Worm (Caenorhabditis elegans) whole organism, L4 larva: Measurements from ENCODE around the gene daz-1.

ENCODE experiments used
- D1046.2 ChIP-seq: fragments of 200-800 bp; sonication (Bioruptor generic); IDR thresholded peaks from 2 replicates; pipeline ENCODE4 v1.3.6; 2022; ENCODE audit warnings: missing genetic modification characterization, missing compliant biosample characterization
- F37D6.2 ChIP-seq: sonication (generic microtip); optimal IDR thresholded peaks from 2 replicates; lab custom pipeline; 2016; ENCODE audit warnings: mild to moderate bottlenecking, missing genetic modification characterization, missing compliant biosample characterization
- F44E2.7 ChIP-seq: fragments of 200-800 bp; sonication (Bioruptor generic); IDR thresholded peaks from 2 replicates; pipeline ENCODE4 v2.1.2; 2022; ENCODE audit warnings: missing genetic modification characterization, missing compliant biosample characterization
- F49E8.2 ChIP-seq: sonication (generic microtip); optimal IDR thresholded peaks from 2 replicates; lab custom pipeline; 2016; ENCODE audit warnings: missing compliant biosample characterization, mild to moderate bottlenecking, missing genetic modification characterization, borderline replicate concordance
- T20F7.1 ChIP-seq: fragments of 200-800 bp; sonication (Bioruptor generic); optimal IDR thresholded peaks from 2 replicates; lab custom pipeline; 2018; ENCODE audit warnings: mild to moderate bottlenecking, missing genetic modification characterization, missing compliant biosample characterization
- Y105C5A.15 ChIP-seq: fragments of 200-800 bp; sonication (Bioruptor generic); IDR thresholded peaks from 2 replicates; pipeline ENCODE4 v1.3.6; 2022; ENCODE audit warnings: missing genetic modification characterization, missing compliant biosample characterization
- Y48G9A.11 ChIP-seq: fragments of 200-800 bp; sonication (Bioruptor generic); IDR thresholded peaks from 2 replicates; pipeline ENCODE4 v1.3.6; 2022; ENCODE audit warnings: missing genetic modification reagents, missing genetic modification characterization, missing compliant biosample characterization
- Y5F2A.4 ChIP-seq: fragments of 200-800 bp; sonication (Bioruptor generic); optimal IDR thresholded peaks from 2 replicates; lab custom pipeline; 2018; ENCODE audit warnings: mild to moderate bottlenecking, missing genetic modification characterization, missing compliant biosample characterization
- ZK337.2 ChIP-seq: fragments of 200-800 bp; sonication (Bioruptor generic); IDR thresholded peaks from 2 replicates; pipeline ENCODE4 v1.3.6; 2022; ENCODE audit warnings: missing genetic modification reagents, missing genetic modification characterization, missing compliant biosample characterization
- ZK546.5 ChIP-seq, 2 experiments: sonication (generic microtip); optimal IDR thresholded peaks; 2 replicates each; lab custom pipeline; 2017; ENCODE audit warnings: missing biosample characterization in 2 of 2, missing genetic modification characterization in 2 of 2
- aha-1 ChIP-seq: fragments of 150-350 bp; peaks from one replicate; lab custom pipeline; 2014; ENCODE audit warnings: missing biosample characterization, missing genetic modification characterization
- ama-1 ChIP-seq: fragments of 150-350 bp; optimal IDR thresholded peaks from 2 replicates; lab custom pipeline; 2014; ENCODE audit warnings: inconsistent platforms, mixed read lengths
- ceh-28 ChIP-seq: fragments of 150-350 bp; optimal IDR thresholded peaks from 2 replicates; lab custom pipeline; 2014; ENCODE audit warnings: missing biosample characterization, missing genetic modification reagents, missing genetic modification characterization
- ceh-32 ChIP-seq: sonication (generic microtip); optimal IDR thresholded peaks from 2 replicates; lab custom pipeline; 2016; ENCODE audit warnings: mild to moderate bottlenecking, missing genetic modification characterization, missing compliant biosample characterization; ENCODE audit not compliant: poor library complexity
- cey-2 ChIP-seq: sonication (generic microtip); optimal IDR thresholded peaks from 3 replicates; lab custom pipeline; 2017; ENCODE audit warnings: missing genetic modification characterization, mild to moderate bottlenecking, missing compliant biosample characterization, antibody characterized with exemption, borderline replicate concordance; ENCODE audit not compliant: insufficient read depth
- daf-12 ChIP-seq: fragments of 150-350 bp; optimal IDR thresholded peaks from 2 replicates; lab custom pipeline; 2014; ENCODE audit warnings: missing biosample characterization, missing genetic modification reagents, missing genetic modification characterization
- daf-19 ChIP-seq: fragments of 200-800 bp; sonication (Bioruptor generic); conservative IDR thresholded peaks from 2 replicates; pipeline ENCODE4 v1.3.6; 2022; ENCODE audit warnings: missing genetic modification characterization, missing compliant biosample characterization
- dpl-1 ChIP-seq: fragments of 150-350 bp; optimal IDR thresholded peaks from 2 replicates; lab custom pipeline; 2014; ENCODE audit warnings: missing biosample characterization, missing genetic modification reagents, missing genetic modification characterization
- duxl-1 ChIP-seq: sonication (generic microtip); optimal IDR thresholded peaks from 2 replicates; lab custom pipeline; 2016; ENCODE audit warnings: mild to moderate bottlenecking, missing genetic modification characterization, moderate library complexity, missing compliant biosample characterization; ENCODE audit not compliant: poor library complexity
- hlh-30 ChIP-seq: sonication (generic microtip); optimal IDR thresholded peaks from 2 replicates; lab custom pipeline; 2017; ENCODE audit warnings: antibody characterized with exemption, mild to moderate bottlenecking, missing genetic modification characterization, missing compliant biosample characterization; ENCODE audit not compliant: insufficient read depth
- hmg-1.1 ChIP-seq: fragments of 200-800 bp; sonication (Bioruptor generic); IDR thresholded peaks from 2 replicates; pipeline ENCODE4 v1.3.6; 2022; ENCODE audit warnings: missing genetic modification reagents, missing genetic modification characterization, missing compliant biosample characterization
- lin-1 ChIP-seq: fragments of 200-800 bp; sonication (Bioruptor generic); IDR thresholded peaks from 2 replicates; pipeline ENCODE4 v1.3.6; 2022; ENCODE audit warnings: missing genetic modification reagents, missing genetic modification characterization, missing compliant biosample characterization
- lin-38 ChIP-seq: fragments of 200-800 bp; sonication (Bioruptor generic); IDR thresholded peaks from 2 replicates; pipeline ENCODE4 v1.3.6; 2022; ENCODE audit warnings: missing genetic modification reagents, missing genetic modification characterization, missing compliant biosample characterization
- lsy-2 ChIP-seq, 2 experiments: fragments of 150-350 bp in 1 of 2; sonication (generic microtip) in 1 of 2; optimal IDR thresholded peaks; 2 replicates each; lab custom pipeline; 2014 to 2017; ENCODE audit warnings: missing biosample characterization in 2 of 2, missing genetic modification characterization in 2 of 2
- madf-5 ChIP-seq, 2 experiments: fragments of 200-800 bp; sonication (Bioruptor generic); IDR thresholded peaks; 2 replicates each; pipeline ENCODE4 v1.3.6; 2022; ENCODE audit warnings: missing compliant biosample characterization in 2 of 2, missing genetic modification characterization in 2 of 2
- mdl-1 ChIP-seq, 2 experiments: fragments of 150-350 bp in 1 of 2; sonication (generic microtip) in 1 of 2; optimal IDR thresholded peaks; 2 replicates each; lab custom pipeline; 2014 to 2017; ENCODE audit warnings: missing biosample characterization in 2 of 2, missing genetic modification characterization in 2 of 2
- mes-2 ChIP-seq: sonication (generic microtip); optimal IDR thresholded peaks from 2 replicates; lab custom pipeline; 2016; ENCODE audit warnings: missing genotype, mild to moderate bottlenecking, missing genetic modification characterization, missing compliant biosample characterization; ENCODE audit not compliant: poor library complexity, severe bottlenecking
- nhr-11 ChIP-seq: fragments of 150-350 bp; optimal IDR thresholded peaks from 2 replicates; lab custom pipeline; 2014; ENCODE audit warnings: missing biosample characterization, missing genetic modification characterization
- nhr-111 ChIP-seq: fragments of 200-800 bp; sonication (Bioruptor generic); optimal IDR thresholded peaks from 2 replicates; lab custom pipeline; 2018; ENCODE audit warnings: mild to moderate bottlenecking, missing genetic modification characterization, missing compliant biosample characterization
- nhr-237 ChIP-seq: sonication (generic microtip); optimal IDR thresholded peaks from 2 replicates; lab custom pipeline; 2017; ENCODE audit warnings: missing biosample characterization, missing genetic modification characterization
- nhr-25 ChIP-seq: sonication (generic microtip); optimal IDR thresholded peaks from 2 replicates; lab custom pipeline; 2017; ENCODE audit warnings: missing genetic modification characterization, mild to moderate bottlenecking, missing compliant biosample characterization, antibody characterized with exemption, moderate library complexity, borderline replicate concordance; ENCODE audit not compliant: insufficient read depth
- nhr-48 ChIP-seq: sonication (generic microtip); optimal IDR thresholded peaks from 2 replicates; lab custom pipeline; 2016; ENCODE audit warnings: mild to moderate bottlenecking, missing genetic modification characterization, missing compliant biosample characterization
- pha-4 ChIP-seq, 2 experiments: fragments of 150-350 bp in 1 of 2; fragments of 200-800 bp in 1 of 2; sonication (Bioruptor generic) in 1 of 2; IDR thresholded peaks in 1 of 2; optimal IDR thresholded peaks in 1 of 2; 2 replicates each; pipeline versions ENCODE4 v1.3.6 to Lab custom; 2014 to 2022; ENCODE audit warnings: missing genetic modification characterization in 2 of 2, missing genetic modification reagents in 2 of 2, missing biosample characterization in 1 of 2, missing compliant biosample characterization in 1 of 2
- pqm-1 ChIP-seq: sonication (generic microtip); optimal IDR thresholded peaks from 2 replicates; lab custom pipeline; 2017; ENCODE audit warnings: missing biosample characterization, missing genetic modification characterization
- skn-1 ChIP-seq: fragments of 150-350 bp; optimal IDR thresholded peaks from 2 replicates; lab custom pipeline; 2014; ENCODE audit warnings: missing biosample characterization, missing genetic modification characterization
- snpc-1.2 ChIP-seq: fragments of 200-800 bp; sonication (Bioruptor generic); IDR thresholded peaks from 2 replicates; pipeline ENCODE4 v1.3.6; 2022; ENCODE audit warnings: missing genetic modification reagents, missing genetic modification characterization, missing compliant biosample characterization
- snpc-4 ChIP-seq: fragments of 150-350 bp; optimal IDR thresholded peaks from 2 replicates; lab custom pipeline; 2014; ENCODE audit warnings: missing biosample characterization, missing genetic modification characterization
- tra-1 ChIP-seq: fragments of 200-800 bp; sonication (Bioruptor generic); IDR thresholded peaks from 2 replicates; pipeline ENCODE4 v1.3.6; 2022; ENCODE audit warnings: missing genetic modification reagents, missing genetic modification characterization, missing compliant biosample characterization
- unc-130 ChIP-seq: sonication (generic microtip); optimal IDR thresholded peaks from 2 replicates; lab custom pipeline; 2016; ENCODE audit warnings: missing genetic modification reagents, missing genetic modification characterization, missing compliant biosample characterization
- unc-62 ChIP-seq, 3 experiments: fragments of 150-350 bp in 1 of 3; sonication (generic microtip); optimal IDR thresholded peaks in 2 of 3; peaks in 1 of 3; 1 replicate in 1 of 3; 2 replicates in 2 of 3; lab custom pipeline; 2014 to 2017; ENCODE audit warnings: missing biosample characterization in 3 of 3, missing genetic modification characterization in 3 of 3, missing genetic modification reagents in 3 of 3, missing genotype in 1 of 3
- zip-11 ChIP-seq: fragments of 200-800 bp; sonication (Bioruptor generic); IDR thresholded peaks from 2 replicates; pipeline ENCODE4 v1.3.6; 2022; ENCODE audit warnings: missing genetic modification characterization, missing compliant biosample characterization
- ztf-11 ChIP-seq: fragments of 150-350 bp; optimal IDR thresholded peaks from 2 replicates; lab custom pipeline; 2014; ENCODE audit warnings: missing biosample characterization, missing genetic modification characterization

daz-1 gene

DNA sequence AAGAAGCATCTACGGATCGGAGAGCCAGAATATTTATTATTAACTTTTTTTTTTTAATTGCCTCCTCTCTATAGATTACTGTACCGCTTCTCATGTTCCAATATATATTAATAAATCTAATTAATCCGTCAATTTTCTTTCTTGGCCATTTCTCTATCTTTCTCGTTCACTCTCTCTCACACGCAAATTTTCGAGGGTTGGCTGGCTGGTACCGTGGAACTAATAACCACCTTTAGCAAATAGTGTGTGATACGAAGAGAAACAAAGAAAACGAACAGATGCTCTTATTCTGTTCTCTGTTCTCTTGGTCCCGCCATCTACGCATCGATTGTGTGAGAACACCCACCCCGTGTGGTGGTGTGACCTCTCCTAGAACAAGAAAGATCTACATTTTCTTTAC, 37.8 kb upstream of the daz-1 start:
- no peak for TF ChIP-seq mes-2 (tag; lab: Kevin White, UChicago)
- TF ChIP-seq Y105C5A.15: no peak
- no peak for TF ChIP-seq tra-1 (GFP tag; lab: Robert Waterston, UW)

DNA sequence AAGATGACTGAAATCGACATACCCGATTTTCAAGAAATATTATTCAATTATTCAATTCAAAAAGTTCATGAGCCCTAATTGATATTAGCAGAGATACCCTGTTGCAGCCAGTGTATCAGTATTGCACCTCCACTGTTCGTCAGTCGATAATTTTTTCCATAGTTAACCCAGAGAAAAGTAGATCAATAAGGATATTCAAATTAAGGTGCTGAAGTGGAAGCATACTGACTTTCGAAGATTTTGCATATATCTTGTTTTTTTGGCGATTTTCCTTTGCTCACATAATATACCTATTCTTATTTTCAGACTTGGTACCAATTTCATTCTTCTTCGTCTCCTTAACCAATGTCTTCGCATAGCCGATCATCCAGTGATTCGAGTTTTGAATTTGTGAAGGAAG, 37.2 kb upstream of the daz-1 start, which contains the start of gene EEED8.15:
Gene EEED8.15, plus strand, starts transcription at position 301 of the 400 bp plus-strand sequence.
- TF ChIP-seq unc-62 (GFP tag; optimal IDR thresholded peaks at IDR 0.05 in 1 of 2; lab: Kevin White, UChicago) (peak in 1 of 2 experiments; percentile 57), unc-62 (tag; optimal IDR thresholded peaks at IDR 0.05; lab: Kevin White, UChicago) (no peak), nhr-111 (GFP tag; lab: Kevin White, UChicago) (no peak)

DNA sequence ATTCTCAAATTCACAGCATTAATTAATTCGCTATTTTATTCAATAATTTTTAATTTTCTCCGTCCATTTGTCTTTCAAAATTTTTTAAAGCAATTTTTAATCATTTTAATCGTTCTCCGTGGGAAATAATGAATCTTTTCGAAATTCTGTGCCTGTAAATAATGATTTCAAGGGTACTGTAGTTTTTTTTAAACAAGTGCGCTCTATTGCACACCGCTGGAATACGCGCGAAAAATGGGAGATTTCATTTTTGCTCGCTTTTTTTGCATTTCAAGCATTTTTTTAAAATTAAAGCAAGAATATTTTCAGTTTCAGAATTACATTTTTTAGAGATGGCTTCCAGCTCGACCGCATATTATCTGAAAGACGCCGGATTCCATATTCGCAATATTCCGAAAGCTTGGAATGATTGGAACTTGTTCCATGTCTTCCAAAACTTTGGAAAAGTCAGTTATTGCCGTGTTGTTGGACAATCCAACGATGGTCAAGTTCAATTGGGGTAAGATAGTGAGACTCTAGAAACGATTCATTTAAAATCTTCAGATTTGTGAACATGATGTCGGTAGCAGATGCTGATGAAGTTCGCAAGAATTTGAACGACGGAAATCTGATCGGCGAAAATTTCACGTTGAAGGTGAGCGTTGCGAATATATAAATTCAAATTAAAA, 35.0 kb upstream of the daz-1 start, which contains the start of gene tofu-6:
Gene tofu-6, plus strand, starts transcription at position 302 of the 668 bp plus-strand sequence.
- TF ChIP-seq ceh-28 (tag; lab: Kevin White, UChicago) (no peak), Y5F2A.4 (GFP tag; lab: Kevin White, UChicago) (no peak), pha-4 (GFP tag; IDR thresholded peaks at IDR 0.05; lab: Robert Waterston, UW) (no peak), pha-4 (tag; optimal IDR thresholded peaks at IDR 0.05; lab: Kevin White, UChicago) (no peak), aha-1 (tag; lab: Kevin White, UChicago) (peak; percentile 59), ztf-11 (tag; lab: Kevin White, UChicago) (no peak), F37D6.2 (tag; lab: Kevin White, UChicago) (no peak), tra-1 (GFP tag; lab: Robert Waterston, UW) (no peak), nhr-25 (no peak), snpc-4 (tag; lab: Kevin White, UChicago) (no peak), T20F7.1 (GFP tag; lab: Kevin White, UChicago) (no peak), madf-5 (GFP tag; IDR thresholded peaks at IDR 0.05; lab: Robert Waterston, UW) (no peak), skn-1 (tag; lab: Kevin White, UChicago) (no peak), lsy-2 (tag; optimal IDR thresholded peaks at IDR 0.05; lab: Kevin White, UChicago) (peak in 1 of 2 experiments; percentile 92), F49E8.2 (peak; percentile 41), F44E2.7 (GFP tag; lab: Robert Waterston, UW) (no peak), dpl-1 (GFP tag; lab: Kevin White, UChicago) (peak; percentile 45), unc-130 (peak; percentile 53), ama-1 (lab: Kevin White, UChicago) (no peak), cey-2 (tag; lab: Kevin White, UChicago) (no peak), zip-11 (no peak), lin-38 (GFP tag; lab: Robert Waterston, UW) (peak; percentile 94), Y48G9A.11 (GFP tag; lab: Robert Waterston, UW) (0 out of 2 replicates have a peak, but pooled peaks have one; percentile 56), daf-19 (GFP tag; lab: Robert Waterston, UW) (no peak), hmg-1.1 (no peak)

DNA sequence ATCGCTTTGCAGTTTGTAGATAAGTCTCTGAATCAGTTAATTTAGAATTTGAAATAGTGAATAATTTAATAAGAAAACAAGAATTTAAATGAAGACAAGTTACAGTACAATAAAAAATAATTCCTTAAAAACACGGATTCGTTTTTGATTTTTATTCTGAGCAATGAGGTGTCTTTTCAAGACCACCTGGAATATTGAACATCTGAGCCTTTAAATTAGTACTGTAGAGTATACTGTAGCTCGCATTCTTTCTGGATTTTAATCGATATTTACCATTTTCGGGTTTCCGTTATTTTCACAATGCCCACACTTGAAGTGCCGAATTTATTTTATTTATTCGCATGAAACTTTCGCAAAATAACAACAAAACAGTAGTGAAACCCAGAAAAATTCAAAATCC, 32.3 kb upstream of the daz-1 start, which contains the start of gene F07F6.7:
Gene F07F6.7, minus strand, starts transcription at position 27 of the 400 bp plus-strand sequence.
- TF ChIP-seq D1046.2 (GFP tag; lab: Robert Waterston, UW) (no peak), snpc-4 (tag; lab: Kevin White, UChicago) (no peak), skn-1 (tag; lab: Kevin White, UChicago) (no peak), pqm-1 (tag; lab: Kevin White, UChicago) (no peak), daf-12 (tag; lab: Kevin White, UChicago) (no peak), duxl-1 (tag; lab: Kevin White, UChicago) (no peak), snpc-1.2 (no peak), lin-1 (no peak), nhr-11 (tag; lab: Kevin White, UChicago) (no peak), nhr-25 (peak; percentile 13), ZK337.2 (no peak), mdl-1 (tag; optimal IDR thresholded peaks at IDR 0.05; lab: Kevin White, UChicago) (no peak), lsy-2 (tag; optimal IDR thresholded peaks at IDR 0.05; lab: Kevin White, UChicago) (peak in 1 of 2 experiments; percentile 50), unc-62 (GFP tag; optimal IDR thresholded peaks at IDR 0.05 in 1 of 2; lab: Kevin White, UChicago) (peak in 1 of 2 experiments; percentile 18), unc-62 (tag; optimal IDR thresholded peaks at IDR 0.05; lab: Kevin White, UChicago) (no peak), nhr-48 (no peak), nhr-237 (tag; lab: Kevin White, UChicago) (no peak), ZK546.5 (tag; optimal IDR thresholded peaks at IDR 0.05; lab: Kevin White, UChicago) (no peak), T20F7.1 (GFP tag; lab: Kevin White, UChicago) (peak; percentile 30), hlh-30 (tag; lab: Kevin White, UChicago) (no peak), F37D6.2 (tag; lab: Kevin White, UChicago) (no peak), ceh-32 (tag; lab: Kevin White, UChicago) (no peak)
